Fruit fly (Drosophila melanogaster): ENCODE measurements around the gene lmgA.

The lmgA gene

DNA sequence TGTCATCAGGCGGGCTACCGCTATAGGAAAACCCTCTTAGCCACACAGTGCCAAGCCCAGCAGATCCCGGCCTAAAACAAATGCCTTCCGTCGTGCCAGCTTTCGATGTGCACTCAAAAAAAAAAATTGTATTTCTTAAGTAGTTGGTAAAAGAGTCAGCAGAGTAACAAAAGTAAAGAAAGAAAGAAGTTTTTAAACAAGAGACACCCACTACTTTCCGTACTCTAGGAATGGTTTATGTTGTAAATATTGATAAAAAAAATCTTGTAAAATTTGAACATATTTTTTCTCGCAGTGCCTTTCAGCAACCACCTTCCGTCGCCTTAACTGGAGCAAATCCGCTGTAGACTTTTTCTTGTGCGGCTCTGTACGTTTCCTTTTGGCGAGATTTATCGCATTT lies 44.5 kb upstream of the lmgA start:
- TF ChIP-seq TFAM (GFP tag; optimal IDR thresholded peaks at IDR 0.05) (no peak), Myb (GFP tag; optimal IDR thresholded peaks at IDR 0.05) (peak; percentile 12), CG13624 (GFP tag; optimal IDR thresholded peaks at IDR 0.05) (peak; percentile 52), CG15073 (GFP tag; optimal IDR thresholded peaks at IDR 0.05) (no peak), btn (GFP tag; optimal IDR thresholded peaks at IDR 0.05) (no peak), Aef1 (GFP tag; IDR thresholded peaks at IDR 0.05) (no peak), CG17802 (tag; optimal IDR thresholded peaks at IDR 0.05) (no peak), Atf6 (GFP tag; IDR thresholded peaks at IDR 0.05) (peak; percentile 55), Gug (GFP tag; IDR thresholded peaks at IDR 0.05) (no peak), Med (GFP tag) (peak; percentile 85), CG30403 (GFP tag; optimal IDR thresholded peaks at IDR 0.05) (peak; percentile 55), CG12769 (tag; optimal IDR thresholded peaks at IDR 0.05) (no peak), fd102C (GFP tag; optimal IDR thresholded peaks at IDR 0.05) (no peak), h (optimal IDR thresholded peaks at IDR 0.05) (no peak), HmgZ (tag; optimal IDR thresholded peaks at IDR 0.05) (no peak), phol (tag; optimal IDR thresholded peaks at IDR 0.05) (peak; percentile 57), CG34224 (GFP tag; IDR thresholded peaks at IDR 0.05; ENCODE audit: partially characterized antibody) (no peak), D19B (GFP tag; optimal IDR thresholded peaks at IDR 0.05) (no peak), CG31388 (GFP tag; optimal IDR thresholded peaks at IDR 0.05) (no peak), CG11085 (GFP tag; IDR thresholded peaks at IDR 0.05) (no peak), CG11504 (tag; optimal IDR thresholded peaks at IDR 0.05) (peak; percentile 71), CG12299 (tag; optimal IDR thresholded peaks at IDR 0.05) (no peak), D (optimal IDR thresholded peaks at IDR 0.05) (no peak), D (GFP tag; optimal IDR thresholded peaks at IDR 0.05) (peak; percentile 34), lov (optimal IDR thresholded peaks at IDR 0.05) (no peak), lov (GFP tag; IDR thresholded peaks at IDR 0.05) (no peak), sens-2 (GFP tag; IDR thresholded peaks at IDR 0.05) (no peak), ind (GFP tag; optimal IDR thresholded peaks at IDR 0.05) (peak; percentile 29), ara (GFP tag; IDR thresholded peaks at IDR 0.05) (no peak), CrebB (tag; optimal IDR thresholded peaks at IDR 0.05) (no peak), schlank (tag; optimal IDR thresholded peaks at IDR 0.05) (no peak), da (GFP tag; optimal IDR thresholded peaks at IDR 0.05) (no peak), BEAF-32 (GFP tag; optimal IDR thresholded peaks at IDR 0.05) (no peak), pzg (GFP tag; optimal IDR thresholded peaks at IDR 0.05) (no peak), CG5180 (GFP tag; optimal IDR thresholded peaks at IDR 0.05) (no peak), HLH4C (GFP tag; IDR thresholded peaks at IDR 0.05; ENCODE audit: partially characterized antibody) (no peak), CG2129 (GFP tag; IDR thresholded peaks at IDR 0.05; ENCODE audit: partially characterized antibody) (no peak), CG17385 (GFP tag; optimal IDR thresholded peaks at IDR 0.05) (peak; percentile 43), Mrtf (GFP tag; IDR thresholded peaks at IDR 0.05) (0 out of 3 replicates have a peak, but pooled peaks have one; percentile 23), CG18764 (GFP tag; optimal IDR thresholded peaks at IDR 0.05) (no peak), Jarid2 (GFP tag; optimal IDR thresholded peaks at IDR 0.05) (no peak), Nf-YB (GFP tag; optimal IDR thresholded peaks at IDR 0.05) (peak; percentile 17), CG11696 (GFP tag; IDR thresholded peaks at IDR 0.05) (no peak), CG18476 (GFP tag; optimal IDR thresholded peaks at IDR 0.05) (peak; percentile 45), CG10267 (tag; optimal IDR thresholded peaks at IDR 0.05) (peak; percentile 34), Meics (GFP tag; optimal IDR thresholded peaks at IDR 0.05) (peak; percentile 52), CG8281 (tag; optimal IDR thresholded peaks at IDR 0.05) (no peak), dmrt11E (tag; optimal IDR thresholded peaks at IDR 0.05) (peak; percentile 30), trem (tag; optimal IDR thresholded peaks at IDR 0.05) (peak; percentile 7), jumu (GFP tag; optimal IDR thresholded peaks at IDR 0.05) (peak; percentile 29), gcm (GFP tag; optimal IDR thresholded peaks at IDR 0.05) (peak; percentile 31), ssp (GFP tag; IDR thresholded peaks at IDR 0.05) (no peak)
